Fruit fly (Drosophila melanogaster): Measurements from ENCODE around the gene simj.

DNA sequence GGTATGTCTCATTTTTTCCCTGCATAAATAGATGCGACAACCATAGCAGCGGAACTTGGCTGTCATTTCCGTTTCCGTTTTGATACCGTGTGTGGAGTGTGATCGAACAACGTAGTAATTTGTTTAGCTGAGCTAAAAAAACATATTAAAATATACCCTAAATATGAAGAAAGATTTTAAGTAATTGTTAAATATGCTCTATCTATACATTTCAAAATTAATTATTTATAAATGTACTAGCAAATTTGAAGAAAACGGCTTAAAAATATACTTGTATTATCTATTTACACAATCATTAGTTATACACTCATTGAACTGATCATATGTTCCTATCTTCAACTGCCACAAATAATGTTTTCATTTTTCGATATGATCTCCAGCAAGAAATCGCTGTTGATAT is 38.3 kb upstream of the simj start, which contains the start of gene CG34238:
- no peak for TF ChIP-seq CG8478 (optimal IDR thresholded peaks at IDR 0.05)
- TF ChIP-seq CTCF (optimal IDR thresholded peaks at IDR 0.05), result no peak
